Fruit fly (Drosophila melanogaster): ENCODE data around the gene Btk.

Gene Btk

dm6 chr2L:8292159-8292887, 8.6 kb downstream of the Btk start (continued):
- TF ChIP-seq CG7556 (GFP tag; optimal IDR thresholded peaks at IDR 0.05) = peak; percentile 97
- peak; percentile 96 for TF ChIP-seq H2.0 (GFP tag; IDR thresholded peaks at IDR 0.05)
- TF ChIP-seq schlank (tag; optimal IDR thresholded peaks at IDR 0.05) = peak; percentile 90
- peak; percentile 81 for TF ChIP-seq CG30020 (tag; optimal IDR thresholded peaks at IDR 0.05)
- peak; percentile 85 for TF ChIP-seq CG30431 (GFP tag; optimal IDR thresholded peaks at IDR 0.05)
- TF ChIP-seq Hmx (GFP tag; optimal IDR thresholded peaks at IDR 0.05) = peak; percentile 89
- peak; percentile 92 for TF ChIP-seq CG10462 (GFP tag; optimal IDR thresholded peaks at IDR 0.05)
- TF ChIP-seq gem (tag; optimal IDR thresholded peaks at IDR 0.05) = peak; percentile 97
- TF ChIP-seq CG32772 (GFP tag; IDR thresholded peaks at IDR 0.05) = peak; percentile 97
- TF ChIP-seq CG10959 (GFP tag; IDR thresholded peaks at IDR 0.05) = peak; percentile 93
- no peak for TF ChIP-seq Tbp (GFP tag; optimal IDR thresholded peaks at IDR 0.05)
- TF ChIP-seq scrt (GFP tag; optimal IDR thresholded peaks at IDR 0.05) = peak; percentile 94
- TF ChIP-seq Fer2 (tag; optimal IDR thresholded peaks at IDR 0.05) = peak; percentile 93
- peak; percentile 90 for TF ChIP-seq Mad (GFP tag; optimal IDR thresholded peaks at IDR 0.05)
- no peak for TF ChIP-seq CG13287 (GFP tag; IDR thresholded peaks at IDR 0.05; ENCODE audit: partially characterized antibody)
- peak; percentile 92 for TF ChIP-seq pnt (GFP tag; optimal IDR thresholded peaks at IDR 0.05)
- TF ChIP-seq CG18011 (GFP tag; optimal IDR thresholded peaks at IDR 0.05) = peak; percentile 84
- TF ChIP-seq twi (tag; optimal IDR thresholded peaks at IDR 0.05) = peak; percentile 93
- TF ChIP-seq CG1602 (GFP tag; optimal IDR thresholded peaks at IDR 0.05) = peak; percentile 91
- TF ChIP-seq CG2875 (GFP tag; optimal IDR thresholded peaks at IDR 0.05) = peak; percentile 94
- TF ChIP-seq CG6254 (GFP tag; optimal IDR thresholded peaks at IDR 0.05) = peak; percentile 91
- peak; percentile 94 for TF ChIP-seq bcd (GFP tag; optimal IDR thresholded peaks at IDR 0.05)
- TF ChIP-seq CG13775 (GFP tag; optimal IDR thresholded peaks at IDR 0.05) = peak; percentile 90
- peak; percentile 93 for TF ChIP-seq CG1603 (tag; optimal IDR thresholded peaks at IDR 0.05)
- peak; percentile 98 for TF ChIP-seq CG14014 (GFP tag; IDR thresholded peaks at IDR 0.05)
- no peak; the same call in 1 of the 2 replicates for TF ChIP-seq Gsc (GFP tag; IDR thresholded peaks at IDR 0.05)
- no peak for TF ChIP-seq hbn (GFP tag; IDR thresholded peaks at IDR 0.05; ENCODE audit: partially characterized antibody)
- peak; percentile 75 for TF ChIP-seq luna (GFP tag; optimal IDR thresholded peaks at IDR 0.05)
- peak; percentile 98 for TF ChIP-seq Xrp1 (GFP tag; IDR thresholded peaks at IDR 0.05)
- TF ChIP-seq Oaz (GFP tag; IDR thresholded peaks at IDR 0.05) = peak; percentile 90
- peak; percentile 71 for TF ChIP-seq shn (GFP tag; optimal IDR thresholded peaks at IDR 0.05)
- peak; percentile 94 for TF ChIP-seq CG6813 (GFP tag; optimal IDR thresholded peaks at IDR 0.05)
- peak; percentile 92 for TF ChIP-seq CG6175 (GFP tag; IDR thresholded peaks at IDR 0.05)
- TF ChIP-seq Atf6 (GFP tag; IDR thresholded peaks at IDR 0.05) = peak; percentile 97
- TF ChIP-seq mirr (GFP tag; optimal IDR thresholded peaks at IDR 0.05) = peak; percentile 92
- peak; percentile 98 for TF ChIP-seq Awh (GFP tag; IDR thresholded peaks at IDR 0.05)
- peak; percentile 48 for TF ChIP-seq Sry-δ (GFP tag; optimal IDR thresholded peaks at IDR 0.05)
- peak; percentile 97 for TF ChIP-seq CG2120 (GFP tag; optimal IDR thresholded peaks at IDR 0.05)
- peak; percentile 83 for TF ChIP-seq D19B (GFP tag; optimal IDR thresholded peaks at IDR 0.05)
- peak; percentile 91 for TF ChIP-seq CG6765 (GFP tag; optimal IDR thresholded peaks at IDR 0.05)
- peak; percentile 87 for TF ChIP-seq CG16779 (GFP tag; IDR thresholded peaks at IDR 0.05)
- peak; percentile 95 for TF ChIP-seq grau (tag; optimal IDR thresholded peaks at IDR 0.05)
- TF ChIP-seq dimm (GFP tag; IDR thresholded peaks at IDR 0.05) = peak; percentile 94
- TF ChIP-seq CG10565 (GFP tag; optimal IDR thresholded peaks at IDR 0.05) = peak; percentile 71
- TF ChIP-seq nau (GFP tag; optimal IDR thresholded peaks at IDR 0.05) = peak; percentile 95
- TF ChIP-seq Aef1 (GFP tag; IDR thresholded peaks at IDR 0.05) = peak; percentile 94
- TF ChIP-seq Xbp1 (GFP tag; optimal IDR thresholded peaks at IDR 0.05) = peak; percentile 94
- TF ChIP-seq lmd (GFP tag; IDR thresholded peaks at IDR 0.05) = peak; percentile 97
- TF ChIP-seq Hr78 (GFP tag; optimal IDR thresholded peaks at IDR 0.05) = peak in 1 of 2 experiments; percentile 95

All from whole organism, embryonic.